Fruit fly (Drosophila melanogaster) S2 (cell line): Measurements from ENCODE around the gene LysS.

ENCODE experiments used
- CG8478 ChIP-seq: fragments of >200 bp; optimal IDR thresholded peaks from 2 replicates; lab custom pipeline; 2018
- CTCF ChIP-seq, 2 experiments: fragments of >200 bp; optimal IDR thresholded peaks; 2 replicates each; lab custom pipeline; 2018

Gene LysS

DNA sequence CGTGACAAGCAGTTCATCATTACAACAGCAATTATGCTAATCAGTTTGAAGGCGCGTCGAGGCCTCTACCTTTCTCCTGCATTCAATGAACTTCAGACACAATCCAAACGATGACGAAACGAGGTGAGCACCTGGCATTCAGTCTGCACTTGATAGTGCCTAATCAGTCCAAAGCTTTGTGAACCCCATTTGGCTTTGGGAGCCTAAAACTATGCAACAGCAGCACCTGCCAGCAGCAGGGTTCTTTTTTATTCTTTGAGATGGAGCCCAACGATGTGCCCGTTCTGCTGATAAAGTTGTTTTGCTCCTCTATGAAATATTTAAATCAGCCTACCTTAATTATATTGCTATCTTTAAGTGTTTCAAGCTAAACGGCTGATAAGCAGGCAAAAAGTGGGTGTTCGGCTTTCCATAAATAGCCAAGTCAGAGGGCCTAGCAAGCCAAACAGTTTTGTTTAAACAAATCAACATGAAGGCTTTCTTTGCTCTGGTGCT is at the start of gene LysS:
Gene LysS (plus strand): TSS at position 445 of the 495 bp plus-strand sequence.
- TF ChIP-seq CTCF (optimal IDR thresholded peaks at IDR 0.05; lab: Kevin White, UChicago) (no peak), CG8478 (no peak)

DNA sequence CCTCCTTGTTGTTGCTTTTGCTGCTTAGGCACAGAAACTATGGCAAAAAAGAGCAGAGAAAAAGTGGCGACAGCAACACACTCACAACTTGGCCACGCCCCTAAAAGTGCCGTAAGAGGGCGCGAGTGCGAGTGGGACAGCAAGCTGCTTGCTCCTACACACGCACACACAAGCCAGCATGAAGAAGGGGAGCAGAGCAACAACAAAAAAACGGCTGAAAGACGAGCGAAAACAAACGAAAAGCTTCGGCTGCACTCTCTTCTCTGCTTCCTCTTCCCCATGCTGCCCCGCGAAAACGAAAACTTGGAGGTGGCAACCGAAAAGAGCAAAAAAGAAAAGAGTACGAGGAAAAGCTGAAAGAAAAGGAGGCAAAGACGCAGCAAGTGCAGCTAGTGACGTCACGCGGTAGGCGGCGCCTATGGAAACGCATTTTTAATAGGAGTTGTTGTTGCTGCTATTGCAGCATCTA is 49.4 kb upstream of the LysS start:
- TF ChIP-seq CTCF (optimal IDR thresholded peaks at IDR 0.05; lab: Kevin White, UChicago) (no peak), CG8478 (peak; percentile 79)

DNA sequence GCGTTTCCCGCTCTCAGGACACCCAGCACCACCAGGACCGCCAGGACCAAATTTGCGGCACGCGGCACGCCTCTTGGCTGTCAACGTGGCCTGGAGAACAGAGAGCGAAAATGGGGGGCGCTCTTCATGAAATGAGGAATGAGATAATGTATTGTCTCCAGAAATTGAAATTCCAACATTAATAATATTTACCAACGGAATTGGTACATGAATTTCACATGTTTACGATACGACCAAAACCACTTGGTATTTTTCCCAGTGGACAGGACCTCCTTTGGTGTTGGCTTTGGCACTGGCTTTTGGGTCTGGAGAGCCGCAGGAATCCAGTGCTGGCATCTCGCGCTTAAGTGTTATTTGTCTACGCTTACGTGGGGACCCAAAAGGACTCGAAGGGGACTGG is 44.1 kb upstream of the LysS start:
- TF ChIP-seq CTCF (optimal IDR thresholded peaks at IDR 0.05; lab: Kevin White, UChicago) = no peak
- TF ChIP-seq CG8478 = no peak

DNA sequence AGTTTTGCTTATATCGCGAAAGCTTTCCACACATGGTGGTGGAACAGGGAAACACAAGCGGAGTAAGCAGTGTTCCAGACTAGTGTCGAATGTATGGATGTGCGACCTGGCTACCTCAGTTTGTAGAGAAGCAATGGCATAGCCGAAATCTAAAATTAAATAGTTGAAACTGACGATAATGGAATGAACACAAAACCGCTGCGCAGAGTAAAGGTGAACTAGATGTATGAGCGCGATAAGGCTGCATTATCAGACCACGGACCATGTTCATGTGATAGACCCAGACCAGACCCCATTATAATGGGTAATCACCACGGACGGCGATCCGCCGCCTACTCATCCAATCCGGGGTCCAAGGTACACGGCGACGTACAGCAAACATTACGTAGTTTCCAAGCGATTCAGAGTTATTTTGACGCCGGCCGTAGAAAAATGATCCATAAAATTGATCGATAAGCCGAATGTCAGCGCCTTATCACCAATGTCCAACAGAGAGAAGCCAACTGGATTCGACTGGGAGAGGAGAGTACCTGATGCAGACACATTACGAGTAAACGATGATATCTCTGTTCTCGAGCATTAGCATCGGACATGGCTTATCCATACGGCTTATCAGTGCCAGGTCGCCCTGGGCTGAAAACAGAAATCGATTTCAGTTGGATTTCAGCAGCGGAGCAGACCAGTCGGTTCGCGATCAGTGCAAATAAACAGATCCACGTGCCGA is 38.4 kb upstream of the LysS start, which contains the start of gene CG13912:
Gene CG13912 (plus strand): TSS at position 653 of the 724 bp plus-strand sequence.
- TF ChIP-seq CG8478 (no peak), CTCF (optimal IDR thresholded peaks at IDR 0.05; lab: Kevin White, UChicago) (peak; percentile 49 to 53)

DNA sequence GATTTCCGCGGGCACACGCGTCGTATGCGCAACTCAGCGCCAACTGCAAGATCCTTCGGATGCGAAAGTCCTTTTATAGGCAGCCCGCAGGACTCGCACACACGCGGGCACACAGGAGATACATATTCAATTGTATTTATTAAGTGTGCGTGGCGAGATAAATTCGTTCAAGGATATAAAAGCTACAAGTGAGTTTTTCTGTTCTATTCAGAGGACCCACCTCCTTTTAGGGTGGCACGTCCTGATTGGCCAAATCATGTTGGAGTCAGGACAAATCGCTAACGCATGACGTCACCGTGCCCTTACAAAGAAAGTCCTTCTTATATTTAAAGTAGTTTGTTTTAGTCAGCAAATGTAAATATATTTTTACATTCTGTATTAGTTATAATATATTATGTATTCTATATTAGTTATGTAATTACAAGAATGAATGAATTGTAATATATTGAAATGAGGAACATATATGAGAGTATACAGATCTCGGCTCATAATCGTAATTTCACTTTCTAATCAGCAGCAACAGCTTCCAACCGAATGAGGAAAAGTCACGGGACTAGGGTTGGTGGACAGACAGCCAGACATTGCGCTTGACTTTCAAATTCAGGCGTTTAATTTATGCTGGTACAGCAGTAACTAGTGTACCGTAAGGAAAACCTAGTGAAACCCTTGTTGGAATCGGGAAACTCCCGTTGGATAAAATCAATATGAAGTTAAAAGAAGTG is 34.3 kb upstream of the LysS start, which contains the start of gene Trhn:
Gene Trhn (minus strand): TSS at position 51 of the 722 bp plus-strand sequence.
- TF ChIP-seq CG8478 (no peak), CTCF (optimal IDR thresholded peaks at IDR 0.05; lab: Kevin White, UChicago) (no peak)

DNA sequence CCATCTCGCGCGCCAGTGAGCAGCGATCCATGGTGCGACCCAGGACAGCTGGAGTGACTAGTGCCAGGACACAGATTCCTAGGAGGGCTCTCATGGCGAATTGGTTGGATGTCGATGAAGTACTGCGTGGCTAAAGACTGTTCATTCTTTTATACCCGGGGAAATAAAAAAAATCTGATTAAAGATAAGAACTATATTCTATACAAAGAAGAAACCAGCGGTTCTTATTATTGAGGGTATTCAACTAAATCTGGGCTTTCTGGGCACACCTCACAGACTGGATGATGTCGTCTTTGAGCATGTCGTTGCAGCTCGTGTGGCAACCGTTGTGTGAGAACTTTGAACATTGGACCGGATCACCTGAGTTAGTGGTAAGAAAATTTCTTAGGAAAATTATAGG is 32.3 kb upstream of the LysS start, which contains the start of gene LysX:
Gene LysX (minus strand): TSS at position 101 of the 400 bp plus-strand sequence.
- TF ChIP-seq CTCF (optimal IDR thresholded peaks at IDR 0.05; lab: Kevin White, UChicago) = no peak
- no peak for TF ChIP-seq CG8478

DNA sequence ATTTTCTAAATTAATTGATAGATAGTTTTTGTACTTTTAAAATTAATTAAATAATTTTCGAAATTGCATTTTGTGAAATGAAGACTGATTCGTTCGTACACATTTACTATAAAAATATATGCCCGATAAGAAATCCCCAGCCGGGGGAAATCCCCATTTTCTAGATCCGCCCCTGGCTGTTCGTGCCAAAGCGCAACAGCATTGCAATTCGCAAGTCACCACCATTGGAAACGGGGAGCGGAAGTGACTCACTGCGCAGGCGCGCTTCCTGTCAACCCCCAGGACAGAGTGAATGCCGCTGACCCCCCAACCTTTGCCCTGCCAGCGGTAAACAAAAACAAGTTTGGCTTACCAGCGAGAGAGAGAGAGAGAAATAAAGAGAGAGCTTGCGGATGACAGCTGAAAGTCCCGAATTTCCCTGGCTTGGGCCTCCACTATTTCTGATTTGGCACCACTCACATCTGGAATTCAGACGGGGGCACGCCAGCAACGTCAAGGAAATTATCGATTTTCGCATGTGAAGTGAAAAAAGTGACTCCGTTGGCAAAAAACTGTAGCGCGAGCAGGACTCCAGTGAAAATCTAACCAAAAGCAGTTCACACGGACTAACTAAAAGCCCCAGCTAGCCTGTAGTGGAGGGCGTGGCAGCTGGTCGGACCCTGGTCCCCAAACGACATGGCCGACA is 31.5 kb upstream of the LysS start, which contains the start of gene Aplip1:
Gene Aplip1 (plus strand): TSS at position 450 of the 685 bp plus-strand sequence.
- TF ChIP-seq CG8478 = no peak
- no peak for TF ChIP-seq CTCF (optimal IDR thresholded peaks at IDR 0.05; lab: Kevin White, UChicago)

DNA sequence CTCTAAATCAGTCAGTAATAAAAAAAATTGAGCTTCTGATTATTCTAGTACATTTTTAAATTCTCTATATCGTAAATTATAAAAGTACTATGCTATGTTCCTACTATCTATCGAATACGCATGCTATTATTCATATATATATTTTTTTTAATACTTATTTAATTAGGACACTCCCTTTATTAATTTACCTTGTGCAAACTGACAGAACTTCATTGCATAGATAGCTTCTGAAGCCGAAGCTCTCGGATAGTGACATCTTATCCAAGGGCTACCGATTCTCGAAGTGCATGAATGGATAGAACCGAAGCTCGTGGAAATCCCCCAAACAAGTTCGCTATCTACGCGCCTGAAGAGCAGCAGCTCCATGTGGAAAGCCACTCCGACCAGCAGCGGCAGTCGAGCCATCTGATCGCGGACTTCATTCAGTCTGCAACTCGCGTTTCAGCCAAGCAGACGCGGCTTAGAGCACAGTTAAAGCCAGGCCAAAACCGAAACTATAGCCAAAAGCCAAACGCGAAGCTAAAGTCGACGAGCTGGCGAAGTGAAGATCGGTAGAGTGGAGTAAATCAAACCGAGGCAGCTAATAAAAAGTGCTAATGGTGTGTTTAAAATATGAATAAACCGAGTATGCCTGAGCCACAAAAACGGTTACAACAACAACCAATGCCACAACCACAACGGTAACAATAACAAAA is 27.0 kb upstream of the LysS start, which contains the start of gene mwh:
Gene mwh (plus strand): TSS at position 430 of the 695 bp plus-strand sequence.
- TF ChIP-seq CTCF (optimal IDR thresholded peaks at IDR 0.05; lab: Kevin White, UChicago) = no peak
- TF ChIP-seq CG8478 = no peak

DNA sequence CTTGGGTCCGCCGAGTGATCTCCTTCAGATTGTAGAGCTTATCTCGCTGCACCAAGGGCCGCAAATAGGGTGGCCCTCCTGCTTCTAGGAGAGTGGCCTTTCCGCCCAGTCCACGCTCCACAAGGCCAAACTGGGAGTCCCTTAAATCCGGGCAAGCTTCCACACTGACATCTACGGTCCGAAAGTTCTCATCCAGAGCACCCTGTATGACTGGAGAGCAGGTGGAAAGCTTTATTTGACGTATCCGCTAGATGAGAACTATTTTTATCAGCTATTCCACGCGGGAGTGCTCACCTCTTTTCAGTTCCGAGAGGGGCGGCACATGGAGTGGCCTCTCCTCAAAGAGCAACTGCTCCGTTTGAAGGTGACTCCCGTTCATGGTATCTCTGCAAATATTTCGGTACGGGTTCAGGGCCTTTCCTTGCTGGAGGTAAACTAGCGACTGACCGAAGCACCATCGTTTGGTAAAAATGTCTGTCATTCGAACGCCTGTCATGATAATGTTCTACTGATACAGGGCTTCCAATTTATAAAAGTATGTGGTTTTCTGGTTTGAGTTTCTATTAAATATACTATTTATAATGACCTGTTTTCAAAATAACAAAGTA is 24.9 kb upstream of the LysS start, which contains the start of gene meep:
Gene meep (minus strand): TSS at position 449 of the 608 bp plus-strand sequence.
- TF ChIP-seq CG8478 (no peak), CTCF (optimal IDR thresholded peaks at IDR 0.05; lab: Kevin White, UChicago) (no peak)

DNA sequence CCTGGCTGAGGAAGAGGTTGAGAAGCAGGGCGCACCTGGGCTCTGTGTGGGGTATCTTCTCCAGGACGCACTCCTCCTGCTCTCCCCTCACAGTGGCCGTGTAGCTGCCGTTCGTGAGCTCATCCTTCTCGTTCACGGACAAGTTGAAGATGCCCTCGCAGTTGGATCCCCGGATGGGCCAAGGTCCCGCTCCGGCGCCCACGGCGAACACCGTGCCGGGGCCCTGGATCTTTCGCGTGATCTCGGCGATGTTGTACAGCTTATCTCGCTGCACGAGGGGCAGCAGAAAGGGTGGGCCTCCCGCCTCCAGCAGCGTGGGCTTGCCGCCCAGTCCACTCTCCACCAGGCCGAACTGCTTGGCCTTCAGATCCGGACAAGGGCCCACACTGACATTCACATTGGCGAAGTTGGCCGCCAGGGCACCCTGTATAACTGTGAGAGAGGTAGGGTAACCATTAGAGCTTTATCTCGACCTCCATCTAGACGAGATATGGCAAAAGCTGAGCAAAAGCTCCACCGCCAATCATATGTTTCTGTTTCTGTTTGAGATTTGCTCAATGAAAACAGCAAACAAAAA is 23.6 kb upstream of the LysS start:
- TF ChIP-seq CTCF (optimal IDR thresholded peaks at IDR 0.05; lab: Kevin White, UChicago) = no peak
- TF ChIP-seq CG8478 = no peak

DNA sequence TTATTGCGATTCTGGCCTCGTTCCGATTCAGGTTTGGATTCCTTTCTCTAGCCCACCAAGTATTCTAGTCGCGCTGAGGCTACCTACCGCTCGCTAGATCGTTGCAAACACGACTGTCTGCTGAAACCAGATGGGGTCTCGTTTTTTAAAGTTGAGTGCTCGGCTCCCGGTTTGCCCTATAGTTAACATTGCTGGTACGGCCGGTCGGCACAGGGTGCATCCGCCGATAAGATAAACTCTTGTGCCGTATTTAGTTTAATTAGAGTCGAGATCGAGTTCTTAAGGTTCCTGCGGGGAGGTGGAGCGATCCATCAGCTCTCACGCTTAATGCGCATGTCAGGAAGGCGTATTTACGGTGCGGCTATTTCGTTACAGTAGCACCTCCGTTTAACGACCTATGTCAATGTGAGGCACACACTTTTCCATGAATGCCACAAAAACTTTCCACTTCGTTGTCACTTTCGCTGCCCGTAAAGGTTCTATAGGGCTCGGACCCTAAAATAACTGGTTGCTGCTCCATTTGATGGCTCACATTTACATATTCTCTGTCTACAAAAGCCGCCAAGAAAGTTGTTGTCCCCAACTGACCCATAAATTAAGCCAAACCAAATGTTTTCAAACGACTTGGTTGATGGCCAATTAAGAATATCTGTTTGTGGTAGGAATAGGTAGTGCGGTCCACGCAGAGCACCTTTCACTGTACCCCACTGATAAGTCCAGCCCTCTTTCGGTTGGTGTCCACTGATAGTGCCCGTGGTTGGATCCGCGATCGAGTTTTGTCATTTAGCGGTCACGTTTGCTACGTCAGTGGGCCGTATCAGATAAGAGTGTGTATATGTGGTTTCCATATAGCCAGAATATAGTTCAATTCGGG is 22.6 kb upstream of the LysS start, which contains the start of gene CG9119:
Gene CG9119 (minus strand): TSS at position 122 of the 874 bp plus-strand sequence.
- TF ChIP-seq CG8478 (no peak), CTCF (optimal IDR thresholded peaks at IDR 0.05; lab: Kevin White, UChicago) (no peak)

DNA sequence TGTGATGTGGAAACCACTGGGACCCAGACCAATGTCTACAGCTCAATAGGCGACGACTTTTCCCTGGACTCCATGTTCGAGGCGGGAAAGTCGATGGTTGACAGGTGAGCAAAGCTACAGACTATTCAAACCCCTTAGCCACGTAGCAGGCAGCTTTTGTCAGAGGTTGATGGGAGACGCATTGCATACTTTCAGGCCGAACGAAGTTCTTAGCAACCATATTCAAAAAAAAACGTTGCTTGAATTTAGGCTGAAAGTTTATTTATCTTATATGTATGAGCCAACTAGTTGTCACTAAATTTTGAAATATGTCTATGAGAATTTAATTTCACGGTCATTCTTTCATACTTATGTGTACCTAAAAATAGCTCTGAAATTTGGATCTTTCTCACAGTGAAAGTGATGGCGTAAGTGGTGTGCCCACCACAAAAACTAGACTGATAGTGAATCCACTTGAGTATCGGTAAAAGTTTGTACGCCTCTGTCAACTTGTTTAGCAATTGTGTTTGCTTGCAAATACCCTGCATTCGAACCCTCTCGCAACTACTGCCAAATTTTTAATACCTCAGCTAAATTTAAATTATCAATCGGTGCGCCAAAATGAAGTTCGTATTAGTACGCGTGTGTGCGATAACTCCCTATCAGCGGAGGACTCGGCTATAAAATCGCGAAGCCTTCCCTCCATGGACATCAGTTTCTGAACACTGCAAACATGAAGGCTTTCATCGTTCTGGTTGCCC is 20.7 kb upstream of the LysS start, which contains the start of gene LysB:
Gene LysB (plus strand): TSS at position 690 of the 740 bp plus-strand sequence.
- TF ChIP-seq CG8478 = no peak
- TF ChIP-seq CTCF (optimal IDR thresholded peaks at IDR 0.05; lab: Kevin White, UChicago) = peak in 1 of 2 experiments; percentile 36
